Fruit fly (Drosophila melanogaster) whole organism, adult: Measurements from ENCODE around the gene scrib.

Source experiments
- CG11617 ChIP-seq: fragments of 200-800 bp; sonication (Bioruptor generic); optimal IDR thresholded peaks from 2 replicates; lab custom pipeline; 2017; ENCODE audit warnings: mild to moderate bottlenecking, missing biosample characterization, missing genetic modification reagents, missing genetic modification characterization
- CG33017 ChIP-seq: fragments of 200-800 bp; sonication (Bioruptor generic); optimal IDR thresholded peaks from 2 replicates; lab custom pipeline; 2018; ENCODE audit warnings: missing biosample characterization, mild to moderate bottlenecking, missing genetic modification characterization, moderate library complexity
- CG5204 ChIP-seq: fragments of 200-800 bp; sonication (Bioruptor generic); optimal IDR thresholded peaks from 2 replicates; lab custom pipeline; 2016; ENCODE audit warnings: missing biosample characterization, missing genetic modification characterization
- CG7045 ChIP-seq: fragments of 200-800 bp; sonication (Bioruptor generic); optimal IDR thresholded peaks from 2 replicates; lab custom pipeline; 2017; ENCODE audit warnings: missing biosample characterization, mild to moderate bottlenecking, missing genetic modification characterization
- CG7101 ChIP-seq: fragments of 200-800 bp; sonication (Bioruptor generic); optimal IDR thresholded peaks from 2 replicates; lab custom pipeline; 2018; ENCODE audit warnings: missing biosample characterization, mild to moderate bottlenecking, missing genetic modification characterization, moderate library complexity
- Clk ChIP-seq: fragments of 200-800 bp; sonication (Bioruptor generic); optimal IDR thresholded peaks from 2 replicates; lab custom pipeline; 2017; ENCODE audit warnings: missing biosample characterization, missing genetic modification characterization
- Crg-1 ChIP-seq: fragments of 200-800 bp; sonication (Bioruptor generic); optimal IDR thresholded peaks from 2 replicates; lab custom pipeline; 2016; ENCODE audit warnings: missing biosample characterization, missing genetic modification characterization
- Hr96 ChIP-seq: fragments of 200-800 bp; sonication (Bioruptor generic); optimal IDR thresholded peaks from 2 replicates; lab custom pipeline; 2016; ENCODE audit warnings: missing biosample characterization, missing genetic modification characterization
- Mnt ChIP-seq: fragments of 200-800 bp; sonication (Bioruptor generic); optimal IDR thresholded peaks from 2 replicates; lab custom pipeline; 2016; ENCODE audit warnings: missing biosample characterization, mild to moderate bottlenecking, missing genetic modification characterization
- bab1 ChIP-seq: fragments of 200-800 bp; sonication (Bioruptor generic); optimal IDR thresholded peaks from 3 replicates; lab custom pipeline; 2019; ENCODE audit warnings: missing biosample characterization, mild to moderate bottlenecking, missing genetic modification characterization, moderate library complexity
- cic ChIP-seq: fragments of 200-800 bp; sonication (Bioruptor generic); optimal IDR thresholded peaks from 2 replicates; lab custom pipeline; 2017; ENCODE audit warnings: missing biosample characterization, mild to moderate bottlenecking, missing genetic modification characterization, moderate library complexity
- cnc ChIP-seq, 2 experiments: fragments of >200 bp; optimal IDR thresholded peaks; 2 replicates each; lab custom pipeline; 2017
- ovo ChIP-seq: fragments of 200-800 bp; sonication (Bioruptor generic); optimal IDR thresholded peaks from 2 replicates; lab custom pipeline; 2016; ENCODE audit warnings: missing biosample characterization, missing genetic modification characterization
- toe ChIP-seq: fragments of 200-800 bp; sonication (Bioruptor generic); optimal IDR thresholded peaks from 2 replicates; lab custom pipeline; 2016; ENCODE audit warnings: missing biosample characterization, missing genetic modification characterization

- no peak for TF ChIP-seq Mnt
- TF ChIP-seq Clk (GFP tag; lab: Kevin White, UChicago) = no peak
- TF ChIP-seq CG11617 (GFP tag; lab: Kevin White, UChicago) = no peak
- no peak for TF ChIP-seq Hr96 (GFP tag; lab: Kevin White, UChicago)
- TF ChIP-seq cic (GFP tag; lab: Kevin White, UChicago) = no peak
- TF ChIP-seq bab1 = no peak
- no peak for TF ChIP-seq toe (GFP tag; lab: Kevin White, UChicago)
- TF ChIP-seq CG7045 = no peak
- TF ChIP-seq CG5204 (GFP tag; lab: Kevin White, UChicago) = no peak
- no peak for TF ChIP-seq Crg-1
- no peak for TF ChIP-seq ovo (GFP tag; lab: Kevin White, UChicago)
- TF ChIP-seq CG33017 (tag; lab: Kevin White, UChicago) = no peak
- TF ChIP-seq CG7101 (tag; lab: Kevin White, UChicago) = no peak
- no peak for TF ChIP-seq cnc (optimal IDR thresholded peaks at IDR 0.05; lab: Kevin White, UChicago)
These were observed 46.7 kb upstream of the scrib start for dm6 chr3R:26489456-26489855.
